Worm (Caenorhabditis elegans) whole organism, L2 larva: ENCODE data around the gene F55E10.4.

Experiments
- ama-1 ChIP-seq: fragments of 150-350 bp; optimal IDR thresholded peaks from 2 replicates; lab custom pipeline; 2018; ENCODE audit warnings: inconsistent platforms
- ceh-82 ChIP-seq: fragments of 150-350 bp; optimal IDR thresholded peaks from 2 replicates; lab custom pipeline; 2014; ENCODE audit warnings: missing biosample characterization, missing genetic modification characterization
- dmd-4 ChIP-seq: sonication (generic microtip); optimal IDR thresholded peaks from 2 replicates; lab custom pipeline; 2017; ENCODE audit warnings: missing biosample characterization, missing genetic modification characterization
- mdl-1 ChIP-seq, 2 experiments: fragments of 150-350 bp in 1 of 2; sonication (generic microtip) in 1 of 2; optimal IDR thresholded peaks; 2 replicates each; lab custom pipeline; 2017; ENCODE audit warnings: missing biosample characterization in 2 of 2, missing genetic modification characterization in 2 of 2
- nhr-11 ChIP-seq: fragments of 150-350 bp; optimal IDR thresholded peaks from 2 replicates; lab custom pipeline; 2014; ENCODE audit warnings: missing biosample characterization, missing genetic modification characterization
- nhr-12 ChIP-seq: fragments of 150-350 bp; optimal IDR thresholded peaks from 2 replicates; lab custom pipeline; 2014; ENCODE audit warnings: missing biosample characterization, missing genetic modification characterization
- nhr-25 ChIP-seq: fragments of 150-350 bp; sonication (generic microtip); optimal IDR thresholded peaks from 3 replicates; lab custom pipeline; 2014; ENCODE audit warnings: missing biosample characterization, missing genetic modification characterization
- peb-1 ChIP-seq: fragments of 150-350 bp; optimal IDR thresholded peaks from 2 replicates; lab custom pipeline; 2014; ENCODE audit warnings: missing biosample characterization, missing genetic modification characterization
- skn-1 ChIP-seq: sonication (generic microtip); optimal IDR thresholded peaks from 2 replicates; lab custom pipeline; 2017; ENCODE audit warnings: missing biosample characterization, missing genetic modification characterization
- ztf-11 ChIP-seq: sonication (generic microtip); optimal IDR thresholded peaks from 2 replicates; lab custom pipeline; 2017; ENCODE audit warnings: missing biosample characterization, missing genetic modification characterization

ce11 chrX:8362379-8362778 is 34.7 kb upstream of the F55E10.4 start:
- TF ChIP-seq skn-1 (tag; lab: Kevin White, UChicago) (no peak), nhr-11 (no peak), peb-1 (tag; lab: Kevin White, UChicago) (no peak), ceh-82 (tag; lab: Kevin White, UChicago) (no peak), mdl-1 (tag; optimal IDR thresholded peaks at IDR 0.05; lab: Kevin White, UChicago) (no peak), nhr-25 (tag; lab: Kevin White, UChicago) (no peak), nhr-12 (no peak), ztf-11 (tag; lab: Kevin White, UChicago) (no peak), dmd-4 (tag; lab: Kevin White, UChicago) (no peak), ama-1 (lab: Kevin White, UChicago) (no peak)
